Worm (Caenorhabditis elegans): ENCODE results near the gene lron-14.

The lron-14 gene

ce11 chrIV:9525682-9526416, 40.6 kb downstream of the lron-14 start, which contains the start of gene elo-1 (continued):
- TF ChIP-seq pqm-1 (tag; optimal IDR thresholded peaks at IDR 0.05) (no peak), nhr-71 (tag; optimal IDR thresholded peaks at IDR 0.05) (peak; percentile 76), efl-1 (optimal IDR thresholded peaks at IDR 0.05) (peak; percentile 26 to 29), efl-1 (GFP tag; optimal IDR thresholded peaks at IDR 0.05 in 1 of 2) (peak; percentile 30 to 92)

- peak; percentile 59 for TF ChIP-seq dsc-1 (tag; optimal IDR thresholded peaks at IDR 0.05)
- TF ChIP-seq lin-35 (GFP tag; optimal IDR thresholded peaks at IDR 0.05), result peak; percentile 91 to 93
- TF ChIP-seq tbx-2 (tag; optimal IDR thresholded peaks at IDR 0.05), result peak; percentile 63
- TF ChIP-seq F16B12.6 (tag; optimal IDR thresholded peaks at IDR 0.05), result no peak
- no peak for TF ChIP-seq grh-1 (GFP tag; IDR thresholded peaks at IDR 0.05)
- TF ChIP-seq fkh-8 (tag; optimal IDR thresholded peaks at IDR 0.05), result peak; percentile 15
- no peak for TF ChIP-seq fkh-10 (GFP tag; optimal IDR thresholded peaks at IDR 0.05)
- peak; percentile 41 for TF ChIP-seq C16A3.4 (tag; optimal IDR thresholded peaks at IDR 0.05)
- TF ChIP-seq aly-2 (tag; optimal IDR thresholded peaks at IDR 0.05), result no peak
- TF ChIP-seq ceh-8 (GFP tag; optimal IDR thresholded peaks at IDR 0.05), result no peak
- peak; percentile 62 for TF ChIP-seq nhr-20 (tag; optimal IDR thresholded peaks at IDR 0.05)
- TF ChIP-seq nhr-84 (tag; optimal IDR thresholded peaks at IDR 0.05), result no peak
- TF ChIP-seq C04F5.9 (tag; optimal IDR thresholded peaks at IDR 0.05), result no peak
- TF ChIP-seq snu-23 (GFP tag; optimal IDR thresholded peaks at IDR 0.05), result peak; percentile 65
- no peak for TF ChIP-seq fos-1 (tag; optimal IDR thresholded peaks at IDR 0.05)
- TF ChIP-seq C34B4.2 (tag; optimal IDR thresholded peaks at IDR 0.05), result no peak
- peak; percentile 49 for TF ChIP-seq snpc-4 (tag; optimal IDR thresholded peaks at IDR 0.05)
- peak; percentile 23; the same call in 1 of the 2 replicates for TF ChIP-seq isw-1 (GFP tag; IDR thresholded peaks at IDR 0.05)
- TF ChIP-seq ceh-90 (tag; optimal IDR thresholded peaks at IDR 0.05), result no peak
- no peak for TF ChIP-seq pqm-1 (tag; optimal IDR thresholded peaks at IDR 0.05)
- no peak for TF ChIP-seq ces-1 (GFP tag; optimal IDR thresholded peaks at IDR 0.05)
- peak; percentile 74 for TF ChIP-seq nhr-47 (tag; optimal IDR thresholded peaks at IDR 0.05)
- no peak for TF ChIP-seq Y116A8C.19 (tag; optimal IDR thresholded peaks at IDR 0.05; ENCODE audit: borderline replicate concordance)
- no peak for TF ChIP-seq vab-15 (tag; optimal IDR thresholded peaks at IDR 0.05)
- peak; percentile 31 for TF ChIP-seq unc-86 (tag; optimal IDR thresholded peaks at IDR 0.05)
- TF ChIP-seq unc-30 (tag; optimal IDR thresholded peaks at IDR 0.05), result no peak
- TF ChIP-seq dpl-1 (GFP tag; optimal IDR thresholded peaks at IDR 0.05), result peak; percentile 86 to 92 (median 88)
- no peak for TF ChIP-seq unc-130 (tag; optimal IDR thresholded peaks at IDR 0.05)
- no peak for TF ChIP-seq nhr-77 (tag; optimal IDR thresholded peaks at IDR 0.05)
- no peak for TF ChIP-seq mdl-1 (tag; optimal IDR thresholded peaks at IDR 0.05)
- peak; percentile 0 to 51 (median 9) for TF ChIP-seq ceh-82 (tag; optimal IDR thresholded peaks at IDR 0.05)
- no peak for TF ChIP-seq lir-3 (tag; optimal IDR thresholded peaks at IDR 0.05; ENCODE audit: poor library complexity)
- no peak for TF ChIP-seq ets-5 (GFP tag; IDR thresholded peaks at IDR 0.05)
- TF ChIP-seq nhr-12 (tag; optimal IDR thresholded peaks at IDR 0.05), result no peak
- TF ChIP-seq ztf-11 (tag; optimal IDR thresholded peaks at IDR 0.05), result no peak
- TF ChIP-seq aha-1 (tag; optimal IDR thresholded peaks at IDR 0.05), result no peak
- TF ChIP-seq nhr-85 (tag), result peak; percentile 89
- TF ChIP-seq xbp-1 (tag; optimal IDR thresholded peaks at IDR 0.05), result peak; percentile 72
- no peak for TF ChIP-seq pag-3 (tag; optimal IDR thresholded peaks at IDR 0.05; ENCODE audit: borderline replicate concordance, insufficient read depth)
- no peak for TF ChIP-seq hpl-2 (GFP tag; optimal IDR thresholded peaks at IDR 0.05)
- TF ChIP-seq swsn-7 (tag; optimal IDR thresholded peaks at IDR 0.05), result peak; percentile 64
- peak; percentile 49 for TF ChIP-seq lin-14 (GFP tag; optimal IDR thresholded peaks at IDR 0.05)
- TF ChIP-seq sup-37 (GFP tag; optimal IDR thresholded peaks at IDR 0.05), result no peak
- TF ChIP-seq nhr-76 (tag; optimal IDR thresholded peaks at IDR 0.05), result no peak
- peak; percentile 39; the same call in 1 of the 2 replicates for TF ChIP-seq nhr-19 (GFP tag; conservative IDR thresholded peaks at IDR 0.05)
- TF ChIP-seq blmp-1 (tag; optimal IDR thresholded peaks at IDR 0.05), result peak; percentile 61
- TF ChIP-seq efl-1 (optimal IDR thresholded peaks at IDR 0.05), result peak; percentile 90 to 92
- TF ChIP-seq efl-1 (GFP tag; optimal IDR thresholded peaks at IDR 0.05 in 1 of 2), result peak; percentile 91 to 98
Measured at ce11 chrIV:9524849-9525460, 41.5 kb downstream of the lron-14 start, which contains the start of gene ndua-5. ndua-5 (minus strand) TSS chrIV:9524899.
